Worm (Caenorhabditis elegans) whole organism, late embryonic: ENCODE data around the gene F28B1.2.

Experiments used
- C38D4.7 ChIP-seq: fragments of 200-800 bp; sonication (Bioruptor generic); optimal IDR thresholded peaks from 2 replicates; lab custom pipeline; 2018; ENCODE audit warnings: mild to moderate bottlenecking, missing genetic modification characterization, moderate library complexity, missing compliant biosample characterization
- F13H6.1 ChIP-seq: sonication (generic microtip); optimal IDR thresholded peaks from 2 replicates; lab custom pipeline; 2016; ENCODE audit warnings: missing genetic modification characterization, missing compliant biosample characterization
- K02D7.2 ChIP-seq: sonication (generic microtip); optimal IDR thresholded peaks from 2 replicates; lab custom pipeline; 2017; ENCODE audit warnings: mild to moderate bottlenecking, missing genetic modification characterization, missing compliant biosample characterization
- T23F11.4 ChIP-seq: fragments of 200-800 bp; sonication (Bioruptor generic); optimal IDR thresholded peaks from 2 replicates; lab custom pipeline; 2018; ENCODE audit warnings: mild to moderate bottlenecking, missing genetic modification characterization, missing compliant biosample characterization
- ama-1 ChIP-seq: fragments of 150-350 bp; optimal IDR thresholded peaks from 2 replicates; lab custom pipeline; 2014
- ceh-18 ChIP-seq: sonication (generic microtip); optimal IDR thresholded peaks from 2 replicates; lab custom pipeline; 2016; ENCODE audit warnings: missing genetic modification characterization, missing compliant biosample characterization
- ceh-19 ChIP-seq: fragments of 200-800 bp; sonication (Bioruptor generic); optimal IDR thresholded peaks from 2 replicates; lab custom pipeline; 2018; ENCODE audit warnings: mild to moderate bottlenecking, missing genetic modification characterization, missing compliant biosample characterization
- ceh-22 ChIP-seq: sonication (generic microtip); optimal IDR thresholded peaks from 2 replicates; lab custom pipeline; 2017; ENCODE audit warnings: missing biosample characterization, missing genetic modification characterization
- ceh-24 ChIP-seq: sonication (generic microtip); optimal IDR thresholded peaks from 2 replicates; lab custom pipeline; 2016; ENCODE audit warnings: mild to moderate bottlenecking, missing genetic modification characterization, missing compliant biosample characterization
- ceh-31 ChIP-seq: sonication (generic microtip); optimal IDR thresholded peaks from 2 replicates; lab custom pipeline; 2016; ENCODE audit warnings: missing genetic modification characterization, missing compliant biosample characterization
- ceh-45 ChIP-seq: fragments of 200-800 bp; sonication (Bioruptor generic); IDR thresholded peaks from 2 replicates; pipeline ENCODE4 v1.3.6; 2022; ENCODE audit warnings: missing genetic modification reagents, missing genetic modification characterization, missing compliant biosample characterization
- ceh-48 ChIP-seq: sonication (generic microtip); optimal IDR thresholded peaks from 2 replicates; lab custom pipeline; 2016; ENCODE audit warnings: missing genetic modification characterization, inconsistent platforms, missing compliant biosample characterization
- ceh-6 ChIP-seq: fragments of 200-800 bp; sonication (Bioruptor generic); optimal IDR thresholded peaks from 2 replicates; lab custom pipeline; 2018; ENCODE audit warnings: mild to moderate bottlenecking, missing genetic modification characterization, missing compliant biosample characterization
- che-1 ChIP-seq: sonication (generic microtip); optimal IDR thresholded peaks from 2 replicates; lab custom pipeline; 2016; ENCODE audit warnings: mild to moderate bottlenecking, missing genetic modification characterization, missing compliant biosample characterization
- dve-1 ChIP-seq: sonication (generic microtip); optimal IDR thresholded peaks from 2 replicates; lab custom pipeline; 2017; ENCODE audit warnings: antibody characterized with exemption, mild to moderate bottlenecking, missing genetic modification characterization, missing compliant biosample characterization
- elt-2 ChIP-seq: sonication (generic microtip); optimal IDR thresholded peaks from 2 replicates; lab custom pipeline; 2016; ENCODE audit warnings: missing genetic modification reagents, missing genetic modification characterization, missing compliant biosample characterization
- elt-4 ChIP-seq: sonication (generic microtip); optimal IDR thresholded peaks from 2 replicates; lab custom pipeline; 2016; ENCODE audit warnings: missing genetic modification characterization, missing compliant biosample characterization
- eyg-1 ChIP-seq: sonication (generic microtip); optimal IDR thresholded peaks from 2 replicates; lab custom pipeline; 2016; ENCODE audit warnings: missing genotype, missing genetic modification characterization, missing compliant biosample characterization
- fax-1 ChIP-seq: sonication (generic microtip); optimal IDR thresholded peaks from 2 replicates; lab custom pipeline; 2016; ENCODE audit warnings: missing genotype, missing genetic modification characterization, missing compliant biosample characterization
- fkh-10 ChIP-seq: fragments of 150-350 bp; optimal IDR thresholded peaks from 2 replicates; lab custom pipeline; 2014; ENCODE audit warnings: missing biosample characterization, missing genetic modification reagents, missing genetic modification characterization
- gmeb-2 ChIP-seq: sonication (generic microtip); optimal IDR thresholded peaks from 2 replicates; lab custom pipeline; 2016; ENCODE audit warnings: missing genetic modification characterization, inconsistent platforms, missing compliant biosample characterization
- hlh-15 ChIP-seq: sonication (generic microtip); optimal IDR thresholded peaks from 2 replicates; lab custom pipeline; 2016; ENCODE audit warnings: missing genetic modification characterization, missing compliant biosample characterization
- hlh-8 ChIP-seq: sonication (generic microtip); optimal IDR thresholded peaks from 2 replicates; lab custom pipeline; 2016; ENCODE audit warnings: missing genotype, missing genetic modification characterization, missing compliant biosample characterization
- lin-11 ChIP-seq: fragments of 200-800 bp; sonication (Bioruptor generic); optimal IDR thresholded peaks from 2 replicates; lab custom pipeline; 2018; ENCODE audit warnings: mild to moderate bottlenecking, missing genetic modification characterization, missing compliant biosample characterization
- nfya-1 ChIP-seq: sonication (generic microtip); optimal IDR thresholded peaks from 2 replicates; lab custom pipeline; 2017; ENCODE audit warnings: missing genetic modification characterization, mild to moderate bottlenecking, missing compliant biosample characterization, antibody characterized with exemption, moderate library complexity
- nhr-232 ChIP-seq: sonication (generic microtip); optimal IDR thresholded peaks from 2 replicates; lab custom pipeline; 2016; ENCODE audit warnings: missing genetic modification characterization, missing compliant biosample characterization
- npax-4 ChIP-seq: sonication (generic microtip); optimal IDR thresholded peaks from 2 replicates; lab custom pipeline; 2016; ENCODE audit warnings: missing genetic modification characterization, missing compliant biosample characterization
- odd-2 ChIP-seq: sonication (generic microtip); optimal IDR thresholded peaks from 2 replicates; lab custom pipeline; 2017; ENCODE audit warnings: antibody characterized with exemption, mild to moderate bottlenecking, missing genetic modification characterization, missing compliant biosample characterization
- pag-3 ChIP-seq: sonication (generic microtip); optimal IDR thresholded peaks from 2 replicates; lab custom pipeline; 2016; ENCODE audit warnings: missing compliant biosample characterization, missing genetic modification characterization, borderline replicate concordance
- pat-9 ChIP-seq: fragments of 200-800 bp; sonication (Bioruptor generic); optimal IDR thresholded peaks from 2 replicates; lab custom pipeline; 2018; ENCODE audit warnings: mild to moderate bottlenecking, missing genetic modification characterization, moderate library complexity, missing compliant biosample characterization
- pax-1 ChIP-seq: fragments of 150-350 bp; optimal IDR thresholded peaks from 2 replicates; lab custom pipeline; 2014; ENCODE audit warnings: missing biosample characterization, missing genetic modification characterization
- pqm-1 ChIP-seq: sonication (generic microtip); optimal IDR thresholded peaks from 2 replicates; lab custom pipeline; 2016; ENCODE audit warnings: missing genetic modification characterization, missing compliant biosample characterization
- sdc-2 ChIP-seq: sonication (generic microtip); optimal IDR thresholded peaks from 2 replicates; lab custom pipeline; 2016; ENCODE audit warnings: missing genotype, missing genetic modification characterization, missing compliant biosample characterization
- syd-9 ChIP-seq: sonication (generic microtip); optimal IDR thresholded peaks from 2 replicates; lab custom pipeline; 2016; ENCODE audit warnings: mild to moderate bottlenecking, missing genetic modification characterization, moderate library complexity, missing compliant biosample characterization
- tbx-2 ChIP-seq: sonication (generic microtip); optimal IDR thresholded peaks from 2 replicates; lab custom pipeline; 2016; ENCODE audit warnings: missing genetic modification characterization, missing compliant biosample characterization
- unc-55 ChIP-seq: sonication (generic microtip); optimal IDR thresholded peaks from 2 replicates; lab custom pipeline; 2017; ENCODE audit warnings: missing biosample characterization, missing genetic modification reagents, missing genetic modification characterization
- unc-86 ChIP-seq: sonication (generic microtip); optimal IDR thresholded peaks from 2 replicates; lab custom pipeline; 2016; ENCODE audit warnings: missing genetic modification characterization, missing compliant biosample characterization
- zip-5 ChIP-seq: sonication (generic microtip); optimal IDR thresholded peaks from 2 replicates; lab custom pipeline; 2016; ENCODE audit warnings: missing genetic modification characterization, missing compliant biosample characterization
- ztf-16 ChIP-seq: sonication (generic microtip); optimal IDR thresholded peaks from 2 replicates; lab custom pipeline; 2017; ENCODE audit warnings: missing genetic modification characterization, missing compliant biosample characterization

The F28B1.2 gene

DNA sequence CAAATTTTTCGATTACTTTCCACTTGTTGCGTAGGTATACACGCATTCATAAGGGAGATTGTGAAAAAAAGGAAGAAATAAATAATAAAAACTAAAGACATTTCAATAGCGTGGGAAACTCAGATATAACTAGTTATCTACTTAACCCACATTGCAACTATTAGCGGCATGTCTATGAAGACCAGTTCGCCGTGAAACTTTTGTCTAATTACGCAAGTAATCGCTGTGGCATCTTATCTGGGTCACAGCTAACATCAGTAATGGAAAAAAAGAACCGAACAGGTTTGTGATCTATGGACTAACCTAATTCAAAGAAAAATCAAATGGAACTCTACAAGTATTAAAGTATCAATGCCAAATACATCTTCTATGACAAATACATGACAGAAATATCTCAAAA lies 31.4 kb upstream of the F28B1.2 start, which contains the start of gene clec-241:
clec-241 (minus strand) TSS at position 101 of the 400 bp plus-strand sequence.
- TF ChIP-seq unc-86 (tag; lab: Kevin White, UChicago) (no peak), odd-2 (tag; lab: Kevin White, UChicago) (no peak), ceh-6 (GFP tag; lab: Kevin White, UChicago) (no peak), T23F11.4 (GFP tag; lab: Kevin White, UChicago) (no peak), ama-1 (no peak), pat-9 (tag; lab: Kevin White, UChicago) (no peak), hlh-8 (no peak), ceh-22 (no peak), nhr-232 (tag; lab: Kevin White, UChicago) (no peak), C38D4.7 (GFP tag; lab: Kevin White, UChicago) (no peak), pqm-1 (tag; lab: Kevin White, UChicago) (no peak), tbx-2 (tag; lab: Kevin White, UChicago) (no peak), ceh-24 (tag; lab: Kevin White, UChicago) (no peak), ceh-18 (no peak)

ce11 chrV:17014050-17014449 lies 30.6 kb upstream of the F28B1.2 start, which contains the start of gene clc-13:
clc-13 (plus strand) TSS chrV:17014408.
- no peak for TF ChIP-seq sdc-2
- TF ChIP-seq elt-2, result peak; percentile 89

- no peak for TF ChIP-seq eyg-1 (tag; lab: Kevin White, UChicago)
- no peak for TF ChIP-seq T23F11.4 (GFP tag; lab: Kevin White, UChicago)
- no peak for TF ChIP-seq fkh-10 (GFP tag; lab: Kevin White, UChicago)
- no peak for TF ChIP-seq pax-1
- TF ChIP-seq, all 69 proteins: peak for 0
These were observed 27.8 kb upstream of the F28B1.2 start, which contains the start of gene srh-97 for ce11 chrV:17016787-17017186. srh-97 (plus strand) TSS chrV:17017087.

- TF ChIP-seq lin-11 (tag; lab: Kevin White, UChicago), result no peak
- no peak for TF ChIP-seq hlh-15 (tag; lab: Kevin White, UChicago)
- no peak for TF ChIP-seq C38D4.7 (GFP tag; lab: Kevin White, UChicago)
These were observed 24.9 kb upstream of the F28B1.2 start, which contains the start of gene F49H6.17 for ce11 chrV:17019690-17020089. F49H6.17 (plus strand) TSS chrV:17019990.

DNA sequence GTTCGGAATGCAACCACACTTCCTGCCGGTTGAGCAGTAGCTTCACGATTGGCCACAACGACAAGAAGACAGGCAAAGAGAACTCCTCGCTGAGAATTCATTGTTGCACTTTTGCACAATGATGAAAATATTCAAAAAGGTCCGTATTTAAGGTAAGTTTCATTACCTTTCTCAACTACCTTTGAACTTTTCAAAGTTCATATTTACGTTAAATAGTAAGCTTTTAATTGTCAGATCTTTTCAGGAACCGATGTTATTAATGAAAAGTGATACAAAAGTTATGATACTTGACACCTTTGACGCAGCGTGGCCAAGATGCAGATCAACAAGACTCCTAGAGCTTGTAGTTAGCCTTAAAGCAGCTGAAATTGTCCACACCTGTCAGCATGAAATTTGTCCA lies 23.2 kb upstream of the F28B1.2 start, which contains the start of gene F49H6.12:
F49H6.12 (minus strand) TSS at position 101 of the 400 bp plus-strand sequence.
- no peak for TF ChIP-seq fax-1
- no peak for TF ChIP-seq sdc-2
- TF ChIP-seq ceh-45 (GFP tag; lab: Robert Waterston, UW), result no peak
- TF ChIP-seq hlh-15 (tag; lab: Kevin White, UChicago), result no peak
- no peak for TF ChIP-seq ceh-31 (tag; lab: Kevin White, UChicago)
- TF ChIP-seq nfya-1 (tag; lab: Kevin White, UChicago), result no peak
- no peak for TF ChIP-seq ceh-19 (GFP tag; lab: Kevin White, UChicago)
- no peak for TF ChIP-seq ceh-24 (tag; lab: Kevin White, UChicago)
- TF ChIP-seq elt-4 (tag; lab: Kevin White, UChicago), result no peak
- no peak for TF ChIP-seq gmeb-2 (tag; lab: Kevin White, UChicago)

DNA sequence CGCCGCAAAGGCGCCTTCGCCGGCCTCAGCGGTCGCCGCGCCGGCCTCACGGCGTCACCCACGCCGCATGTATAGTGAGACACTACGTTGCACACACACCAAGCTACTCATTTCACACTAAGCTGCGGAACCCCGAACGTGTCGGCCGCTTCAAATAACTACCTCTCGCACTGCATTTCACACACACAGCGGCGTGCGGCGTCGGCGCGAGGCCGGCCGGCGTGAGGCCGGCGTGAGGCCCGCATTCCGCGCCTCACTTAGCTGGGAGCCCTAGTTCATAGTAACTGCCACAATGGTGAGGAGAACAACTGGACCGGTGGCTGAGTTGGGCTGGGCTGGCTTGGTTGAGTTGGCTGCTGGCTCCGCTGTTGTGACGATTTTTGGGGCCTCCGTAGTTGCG lies 22.5 kb upstream of the F28B1.2 start:
- peak; percentile 66 for TF ChIP-seq pag-3 (tag; lab: Kevin White, UChicago)

DNA sequence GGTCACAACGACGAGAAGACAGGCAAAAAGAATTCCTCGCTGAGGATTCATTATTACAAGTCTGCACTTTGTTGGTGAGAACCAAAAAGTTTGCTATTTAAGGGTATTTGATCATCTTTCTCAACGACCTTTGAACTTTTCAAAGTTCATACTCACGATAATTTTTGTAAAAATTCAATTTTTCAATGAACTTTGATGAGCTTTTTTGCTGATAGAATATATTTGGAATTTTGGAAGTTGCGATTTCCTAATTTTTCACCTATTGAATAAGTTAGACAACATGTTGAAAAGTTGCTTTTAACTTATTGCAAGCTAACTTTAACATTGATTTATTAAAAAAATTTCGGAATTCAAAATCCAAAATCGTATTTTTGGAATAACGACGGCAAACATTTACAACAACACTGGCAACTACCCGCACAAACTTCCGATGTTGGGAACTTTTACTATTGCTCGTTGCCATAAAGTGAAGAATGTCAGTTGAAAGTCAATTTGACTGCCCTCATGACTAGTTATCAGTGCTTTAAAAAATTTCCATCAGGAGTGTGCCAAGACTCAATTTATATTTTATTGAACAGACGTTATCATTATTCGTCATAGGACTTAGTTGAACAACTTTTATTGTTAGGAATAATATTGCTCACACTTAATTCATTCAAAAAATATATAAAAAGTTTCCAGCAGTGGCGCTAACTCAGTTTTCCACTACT lies 21.8 kb upstream of the F28B1.2 start, which contains the start of the genes F49H6.8 and F49H6.5:
F49H6.8 (minus strand) TSS at position 51 of the 710 bp plus-strand sequence.
F49H6.5 (plus strand) TSS at position 629 of the 710 bp plus-strand sequence.
- TF ChIP-seq ceh-31 (tag; lab: Kevin White, UChicago) (no peak), F13H6.1 (tag; lab: Kevin White, UChicago) (no peak), ceh-24 (tag; lab: Kevin White, UChicago) (no peak), hlh-8 (no peak), unc-55 (GFP tag; lab: Kevin White, UChicago) (no peak), syd-9 (tag; lab: Kevin White, UChicago) (no peak), npax-4 (tag; lab: Kevin White, UChicago) (no peak), hlh-15 (tag; lab: Kevin White, UChicago) (no peak), ztf-16 (no peak), che-1 (no peak), zip-5 (tag; lab: Kevin White, UChicago) (no peak), fkh-10 (GFP tag; lab: Kevin White, UChicago) (no peak), K02D7.2 (tag; lab: Kevin White, UChicago) (no peak), pag-3 (tag; lab: Kevin White, UChicago) (no peak), pax-1 (no peak), dve-1 (no peak), ceh-48 (tag; lab: Kevin White, UChicago) (no peak)
